Worm (Caenorhabditis elegans) whole organism, L2 larva: ENCODE measurements around the gene acer-1.

Experiments used
- R02D3.7 ChIP-seq: fragments of 150-350 bp; optimal IDR thresholded peaks from 2 replicates; lab custom pipeline; 2014; ENCODE audit warnings: missing biosample characterization, missing genetic modification characterization
- elt-3 ChIP-seq: sonication (generic microtip); optimal IDR thresholded peaks from 2 replicates; lab custom pipeline; 2017; ENCODE audit warnings: missing biosample characterization, missing genetic modification characterization
- fos-1 ChIP-seq: fragments of 150-350 bp; optimal IDR thresholded peaks from 2 replicates; lab custom pipeline; 2014; ENCODE audit warnings: missing biosample characterization, missing genetic modification characterization
- lin-13 ChIP-seq: fragments of 150-350 bp; optimal IDR thresholded peaks from 2 replicates; lab custom pipeline; 2014; ENCODE audit warnings: missing biosample characterization, missing genetic modification reagents, missing genetic modification characterization
- lin-39 ChIP-seq: fragments of 150-350 bp; optimal IDR thresholded peaks from 2 replicates; lab custom pipeline; 2014; ENCODE audit warnings: missing biosample characterization, missing genetic modification reagents, missing genetic modification characterization
- mdl-1 ChIP-seq, 2 experiments: fragments of 150-350 bp in 1 of 2; sonication (generic microtip) in 1 of 2; optimal IDR thresholded peaks; 2 replicates each; lab custom pipeline; 2017; ENCODE audit warnings: missing biosample characterization in 2 of 2, missing genetic modification characterization in 2 of 2
- nhr-11 ChIP-seq: fragments of 150-350 bp; optimal IDR thresholded peaks from 2 replicates; lab custom pipeline; 2014; ENCODE audit warnings: missing biosample characterization, missing genetic modification characterization
- sem-4 ChIP-seq: fragments of 150-350 bp; optimal IDR thresholded peaks from 2 replicates; lab custom pipeline; 2014; ENCODE audit warnings: missing biosample characterization, missing genetic modification reagents, missing genetic modification characterization
- ztf-1 ChIP-seq: fragments of 200-800 bp; sonication (Bioruptor generic); conservative IDR thresholded peaks from 2 replicates; pipeline ENCODE4 v1.3.6; 2022; ENCODE audit warnings: missing genetic modification characterization, missing compliant biosample characterization

DNA sequence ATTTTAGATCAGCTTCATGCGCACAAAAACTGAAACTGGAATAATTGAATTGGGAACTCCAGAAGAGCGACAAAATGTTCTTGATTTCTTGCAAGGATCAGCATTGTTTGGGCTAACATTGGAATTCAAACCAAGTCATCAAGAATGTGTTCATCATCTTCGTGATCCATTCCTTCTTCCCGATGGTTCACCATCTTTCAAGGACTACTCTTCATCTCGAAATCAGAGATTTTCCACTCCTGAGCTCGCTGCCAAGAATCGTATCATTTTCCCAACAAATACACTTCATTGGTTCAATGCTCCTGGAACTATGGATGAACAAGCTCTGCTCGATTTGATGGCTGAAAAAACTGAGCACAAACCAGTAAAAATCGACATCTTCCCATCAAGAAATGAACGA lies 10.5 kb upstream of the acer-1 start:
- TF ChIP-seq R02D3.7 (no peak), sem-4 (tag; lab: Kevin White, UChicago) (no peak), elt-3 (tag; lab: Kevin White, UChicago) (no peak), lin-39 (no peak), lin-13 (GFP tag; lab: Kevin White, UChicago) (no peak), mdl-1 (tag; optimal IDR thresholded peaks at IDR 0.05; lab: Kevin White, UChicago) (no peak), ztf-1 (no peak), nhr-11 (no peak), fos-1 (no peak)
